Worm (Caenorhabditis elegans): ENCODE results near the gene cutl-12.

DNA sequence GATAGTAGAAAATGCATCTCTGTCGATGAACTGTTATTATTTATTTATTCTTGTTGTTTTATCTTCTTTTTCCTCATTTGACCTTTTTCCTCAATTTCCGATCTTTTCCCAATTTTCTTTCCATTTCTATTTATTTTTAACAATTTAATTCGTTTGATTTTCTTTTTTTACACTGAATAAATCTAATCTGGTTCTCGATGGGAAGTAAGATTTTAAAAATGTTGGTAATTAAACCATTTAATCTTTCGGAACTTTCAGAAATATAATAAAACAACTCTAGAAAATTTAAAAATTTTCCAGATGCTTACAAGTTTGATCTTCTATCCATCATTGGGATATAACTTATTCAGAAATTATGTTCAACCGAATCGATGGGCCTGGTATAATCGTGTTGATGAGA is 27.7 kb downstream of the cutl-12 start, which contains the start of gene F28C6.8:
- TF ChIP-seq unc-62 (GFP tag; optimal IDR thresholded peaks at IDR 0.05) (no peak), unc-39 (tag; optimal IDR thresholded peaks at IDR 0.05) (no peak), blmp-1 (tag; optimal IDR thresholded peaks at IDR 0.05) (no peak), lin-13 (tag; optimal IDR thresholded peaks at IDR 0.05) (no peak), nhr-28 (tag; optimal IDR thresholded peaks at IDR 0.05) (no peak), lsy-2 (tag; optimal IDR thresholded peaks at IDR 0.05) (no peak), sptf-1 (tag; optimal IDR thresholded peaks at IDR 0.05) (no peak), snpc-4 (tag; optimal IDR thresholded peaks at IDR 0.05) (no peak), nhr-2 (tag; optimal IDR thresholded peaks at IDR 0.05) (no peak)
